Fruit fly (Drosophila melanogaster): ENCODE data around the gene CG15514.

DNA sequence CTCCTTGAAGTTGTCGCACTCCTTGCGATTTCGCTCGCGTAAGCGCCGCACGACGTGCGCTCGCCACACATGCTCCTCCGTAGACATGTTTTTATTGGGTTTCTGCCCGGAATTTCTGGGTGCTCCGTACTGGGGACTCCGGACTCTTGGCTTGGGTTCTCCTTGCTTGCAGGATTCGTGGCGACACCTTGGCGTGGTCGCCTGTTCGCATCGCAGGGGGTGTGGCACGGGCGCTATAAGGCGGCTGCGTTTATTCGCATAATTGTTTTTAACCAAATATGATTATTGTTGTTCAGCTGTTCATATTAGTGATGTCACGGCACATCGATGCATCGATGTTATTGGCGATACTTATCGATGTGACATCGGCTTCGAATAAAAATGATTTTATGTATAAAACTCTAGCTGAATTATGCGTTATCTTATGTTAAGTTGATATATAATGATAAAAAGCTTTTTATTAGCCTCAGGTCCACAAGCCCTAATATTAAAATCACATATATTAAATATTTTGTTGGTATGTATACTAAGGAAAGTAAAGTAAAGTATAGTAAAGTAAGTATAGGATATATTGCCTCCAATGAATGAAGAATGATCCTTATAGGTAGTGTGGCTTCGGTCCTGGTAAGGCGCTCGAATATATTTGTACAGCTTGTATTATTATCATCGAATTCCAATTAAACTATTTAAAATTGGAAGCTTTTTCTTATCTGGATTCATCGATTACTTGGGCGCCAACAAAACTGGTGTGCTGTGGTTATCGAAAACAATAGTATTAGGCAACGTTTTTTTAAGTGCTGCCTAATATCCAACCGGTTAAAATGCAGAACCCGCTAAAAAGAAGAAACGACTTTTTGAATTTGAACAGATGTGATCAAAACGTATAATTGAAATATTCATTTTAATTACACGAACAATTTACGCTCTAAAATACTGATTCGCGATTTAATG is 26.3 kb downstream of the CG15514 start, which contains the start of gene Atg16:
- TF ChIP-seq Hr83 (GFP tag; optimal IDR thresholded peaks at IDR 0.05; ENCODE audit: poor library complexity, severe bottlenecking) (peak; percentile 59), psq (GFP tag; optimal IDR thresholded peaks at IDR 0.05) (peak; percentile 7), Hr78 (GFP tag; optimal IDR thresholded peaks at IDR 0.05) (no peak), Sp1 (GFP tag; optimal IDR thresholded peaks at IDR 0.05) (no peak), Vsx2 (GFP tag; optimal IDR thresholded peaks at IDR 0.05; ENCODE audit: partially characterized antibody) (no peak), foxo (GFP tag; optimal IDR thresholded peaks at IDR 0.05) (no peak), rgr (GFP tag; optimal IDR thresholded peaks at IDR 0.05) (peak; percentile 11), sage (GFP tag; optimal IDR thresholded peaks at IDR 0.05) (no peak)

Data from whole organism, wandering third instar larva.